Worm (Caenorhabditis elegans) whole organism, L3 larva: Measurements from ENCODE around the gene camt-1.

Source experiments
- R02D3.7 ChIP-seq: fragments of 150-350 bp; optimal IDR thresholded peaks from 2 replicates; lab custom pipeline; 2014; ENCODE audit warnings: missing biosample characterization, missing genetic modification characterization
- ZK546.5 ChIP-seq: sonication (generic microtip); optimal IDR thresholded peaks from 2 replicates; lab custom pipeline; 2017; ENCODE audit warnings: missing biosample characterization, missing genetic modification characterization
- aly-2 ChIP-seq: fragments of 150-350 bp; optimal IDR thresholded peaks from 2 replicates; lab custom pipeline; 2014; ENCODE audit warnings: missing biosample characterization, missing genetic modification characterization
- ceh-16 ChIP-seq: sonication (generic microtip); optimal IDR thresholded peaks from 2 replicates; lab custom pipeline; 2017; ENCODE audit warnings: missing biosample characterization, missing genetic modification characterization
- ceh-28 ChIP-seq: fragments of 150-350 bp; optimal IDR thresholded peaks from 2 replicates; lab custom pipeline; 2014; ENCODE audit warnings: missing biosample characterization, missing genetic modification reagents, missing genetic modification characterization
- ceh-82 ChIP-seq: fragments of 150-350 bp; optimal IDR thresholded peaks from 2 replicates; lab custom pipeline; 2014; ENCODE audit warnings: missing biosample characterization, missing genetic modification characterization
- ceh-9 ChIP-seq: sonication (generic microtip); optimal IDR thresholded peaks from 2 replicates; lab custom pipeline; 2018; ENCODE audit warnings: missing biosample characterization, missing genetic modification characterization
- daf-12 ChIP-seq: fragments of 150-350 bp; optimal IDR thresholded peaks from 2 replicates; lab custom pipeline; 2014; ENCODE audit warnings: missing biosample characterization, missing genetic modification reagents, missing genetic modification characterization
- egl-27 ChIP-seq: sonication (generic microtip); optimal IDR thresholded peaks from 4 replicates; lab custom pipeline; 2017; ENCODE audit warnings: missing biosample characterization, missing genetic modification reagents, missing genetic modification characterization
- egl-5 ChIP-seq: fragments of 150-350 bp; optimal IDR thresholded peaks from 2 replicates; lab custom pipeline; 2017; ENCODE audit warnings: missing biosample characterization, missing genetic modification reagents, missing genetic modification characterization, inconsistent platforms
- elt-1 ChIP-seq: fragments of 150-350 bp; optimal IDR thresholded peaks from 2 replicates; lab custom pipeline; 2014; ENCODE audit warnings: missing biosample characterization, missing genetic modification characterization
- elt-2 ChIP-seq: sonication (generic microtip); optimal IDR thresholded peaks from 2 replicates; lab custom pipeline; 2016; ENCODE audit warnings: missing genetic modification reagents, mild to moderate bottlenecking, missing genetic modification characterization, missing compliant biosample characterization
- elt-3 ChIP-seq, 3 experiments: fragments of 150-350 bp in 1 of 3; sonication (generic microtip) in 2 of 3; optimal IDR thresholded peaks; 2 replicates in 2 of 3; 4 replicates in 1 of 3; lab custom pipeline; 2014 to 2017; ENCODE audit warnings: missing biosample characterization in 3 of 3, missing genetic modification characterization in 3 of 3
- eor-1 ChIP-seq, 2 experiments: fragments of 150-350 bp; optimal IDR thresholded peaks; 2 replicates each; lab custom pipeline; 2014 to 2018; ENCODE audit warnings: missing biosample characterization in 2 of 2, missing genetic modification characterization in 2 of 2
- fkh-10 ChIP-seq: sonication (generic microtip); optimal IDR thresholded peaks from 2 replicates; lab custom pipeline; 2017; ENCODE audit warnings: missing biosample characterization, missing genetic modification reagents, missing genetic modification characterization
- fkh-2 ChIP-seq: fragments of 150-350 bp; optimal IDR thresholded peaks from 2 replicates; lab custom pipeline; 2014; ENCODE audit warnings: missing biosample characterization, missing genetic modification reagents, missing genetic modification characterization
- hmg-11 ChIP-seq: sonication (generic microtip); optimal IDR thresholded peaks from 2 replicates; lab custom pipeline; 2016; ENCODE audit warnings: missing genetic modification characterization, missing compliant biosample characterization
- jun-1 ChIP-seq: fragments of 150-350 bp; optimal IDR thresholded peaks from 2 replicates; lab custom pipeline; 2014; ENCODE audit warnings: missing biosample characterization, missing genetic modification reagents, missing genetic modification characterization
- lin-15B ChIP-seq: fragments of 150-350 bp; optimal IDR thresholded peaks from 2 replicates; lab custom pipeline; 2014; ENCODE audit warnings: missing biosample characterization, missing genetic modification characterization
- lin-39 ChIP-seq: fragments of 150-350 bp; optimal IDR thresholded peaks from 2 replicates; lab custom pipeline; 2018; ENCODE audit warnings: missing biosample characterization, missing genetic modification reagents, missing genetic modification characterization
- lsy-12 ChIP-seq: sonication (generic microtip); optimal IDR thresholded peaks from 2 replicates; lab custom pipeline; 2016; ENCODE audit warnings: mild to moderate bottlenecking, missing genetic modification characterization, missing compliant biosample characterization
- mml-1 ChIP-seq: fragments of 150-350 bp; sonication (generic microtip); optimal IDR thresholded peaks from 3 replicates; lab custom pipeline; 2014; ENCODE audit warnings: missing biosample characterization, missing genetic modification characterization
- nfya-1 ChIP-seq: sonication (generic microtip); optimal IDR thresholded peaks from 2 replicates; lab custom pipeline; 2017; ENCODE audit warnings: missing genetic modification characterization, mild to moderate bottlenecking, missing compliant biosample characterization, antibody characterized with exemption, moderate library complexity; ENCODE audit not compliant: insufficient read depth
- nhr-11 ChIP-seq: fragments of 150-350 bp; optimal IDR thresholded peaks from 2 replicates; lab custom pipeline; 2014; ENCODE audit warnings: missing biosample characterization, missing genetic modification characterization
- nhr-23 ChIP-seq: fragments of 150-350 bp; optimal IDR thresholded peaks from 2 replicates; lab custom pipeline; 2014; ENCODE audit warnings: missing biosample characterization, missing genetic modification reagents, missing genetic modification characterization
- nhr-237 ChIP-seq: fragments of 150-350 bp; optimal IDR thresholded peaks from 2 replicates; lab custom pipeline; 2014; ENCODE audit warnings: missing biosample characterization, missing genetic modification characterization
- nhr-25 ChIP-seq: sonication (generic microtip); optimal IDR thresholded peaks from 2 replicates; lab custom pipeline; 2017; ENCODE audit warnings: missing biosample characterization, missing genetic modification characterization
- nhr-28 ChIP-seq: fragments of 150-350 bp; optimal IDR thresholded peaks from 2 replicates; lab custom pipeline; 2014; ENCODE audit warnings: missing biosample characterization, missing genetic modification characterization
- nhr-43 ChIP-seq: sonication (generic microtip); optimal IDR thresholded peaks from 2 replicates; lab custom pipeline; 2016; ENCODE audit warnings: mild to moderate bottlenecking, missing genetic modification characterization, missing compliant biosample characterization; ENCODE audit not compliant: poor library complexity, severe bottlenecking
- nhr-76 ChIP-seq: fragments of 150-350 bp; sonication (generic microtip); optimal IDR thresholded peaks from 5 replicates; lab custom pipeline; 2014; ENCODE audit warnings: missing biosample characterization, missing genetic modification characterization
- nhr-77 ChIP-seq: fragments of 150-350 bp; optimal IDR thresholded peaks from 2 replicates; lab custom pipeline; 2014; ENCODE audit warnings: missing biosample characterization, missing genetic modification characterization
- pha-4 ChIP-seq: fragments of 150-350 bp; optimal IDR thresholded peaks from 2 replicates; lab custom pipeline; 2014; ENCODE audit warnings: missing biosample characterization, missing genetic modification reagents, missing genetic modification characterization
- pqm-1 ChIP-seq: fragments of 150-350 bp; optimal IDR thresholded peaks from 2 replicates; lab custom pipeline; 2017; ENCODE audit warnings: missing biosample characterization, missing genetic modification characterization, inconsistent platforms
- sea-2 ChIP-seq: fragments of 150-350 bp; sonication (generic microtip); optimal IDR thresholded peaks from 4 replicates; lab custom pipeline; 2014; ENCODE audit warnings: missing biosample characterization, missing genetic modification reagents, missing genetic modification characterization
- skn-1 ChIP-seq: fragments of 150-350 bp; optimal IDR thresholded peaks from 2 replicates; lab custom pipeline; 2014; ENCODE audit warnings: missing biosample characterization, missing genetic modification characterization
- snpc-4 ChIP-seq: fragments of 150-350 bp; optimal IDR thresholded peaks from 2 replicates; lab custom pipeline; 2014; ENCODE audit warnings: missing biosample characterization, missing genetic modification characterization
- tbx-2 ChIP-seq: sonication (generic microtip); optimal IDR thresholded peaks from 2 replicates; lab custom pipeline; 2016; ENCODE audit warnings: mild to moderate bottlenecking, missing genetic modification characterization, missing compliant biosample characterization
- unc-39 ChIP-seq: sonication (generic microtip); optimal IDR thresholded peaks from 4 replicates; lab custom pipeline; 2017; ENCODE audit warnings: missing biosample characterization, missing genetic modification characterization
- unc-62 ChIP-seq: fragments of 150-350 bp; sonication (generic microtip); optimal IDR thresholded peaks from 4 replicates; lab custom pipeline; 2014; ENCODE audit warnings: missing biosample characterization, missing genetic modification reagents, missing genetic modification characterization
- zag-1 ChIP-seq: fragments of 150-350 bp; optimal IDR thresholded peaks from 2 replicates; lab custom pipeline; 2014; ENCODE audit warnings: missing biosample characterization, missing genetic modification characterization

camt-1 gene

DNA sequence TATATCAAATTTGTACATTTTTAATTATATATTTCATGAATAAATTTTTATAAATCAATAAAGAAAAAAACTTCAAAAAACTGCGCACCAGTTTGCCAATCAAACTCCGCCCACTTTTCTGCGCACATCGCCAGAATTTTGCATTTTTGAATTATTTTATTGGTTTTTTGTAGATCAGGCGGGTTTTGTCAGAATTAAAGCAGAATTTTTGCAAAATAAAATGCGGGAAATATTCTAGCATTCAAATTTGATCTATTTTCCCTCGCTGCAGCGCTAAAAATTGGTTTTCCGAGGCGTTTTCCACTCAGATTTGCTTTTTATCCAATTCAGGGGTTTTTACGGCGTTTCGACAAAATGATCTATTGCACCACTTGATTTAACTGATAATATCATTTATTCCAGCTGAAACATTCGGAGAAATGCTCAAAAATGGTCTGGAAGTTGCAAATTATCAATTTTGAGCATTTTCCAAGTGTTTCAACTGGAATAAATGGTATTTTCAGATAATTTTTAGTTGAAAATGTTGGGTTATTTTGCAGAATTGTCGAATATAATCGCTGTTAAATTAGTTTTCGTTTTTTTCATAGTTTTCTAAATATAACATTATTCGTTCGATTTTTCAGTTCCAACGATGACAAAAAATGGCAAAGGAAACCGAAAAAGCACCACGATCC, 33.8 kb downstream of the camt-1 start, which contains the start of gene W06B4.1:
W06B4.1 (plus strand) TSS at position 624 of the 674 bp plus-strand sequence.
- TF ChIP-seq nhr-11: no peak
- TF ChIP-seq egl-5: no peak
- TF ChIP-seq fkh-10 (GFP tag; lab: Kevin White, UChicago): no peak
- TF ChIP-seq sea-2 (GFP tag; lab: Kevin White, UChicago): no peak
- no peak for TF ChIP-seq jun-1 (tag; lab: Kevin White, UChicago)
- no peak for TF ChIP-seq nhr-28 (tag; lab: Kevin White, UChicago)
- no peak for TF ChIP-seq zag-1 (tag; lab: Kevin White, UChicago)
- no peak for TF ChIP-seq snpc-4 (tag; lab: Kevin White, UChicago)
- TF ChIP-seq pha-4: no peak
- TF ChIP-seq unc-62: no peak
- no peak for TF ChIP-seq unc-39 (tag; lab: Kevin White, UChicago)
- TF ChIP-seq pqm-1: no peak
- TF ChIP-seq ceh-16 (tag; lab: Kevin White, UChicago): no peak
- TF ChIP-seq ceh-28 (tag; lab: Kevin White, UChicago): no peak
- TF ChIP-seq skn-1 (tag; lab: Kevin White, UChicago): no peak
- TF ChIP-seq ZK546.5 (tag; lab: Kevin White, UChicago): no peak
- TF ChIP-seq nhr-76 (tag; lab: Kevin White, UChicago): no peak
- TF ChIP-seq tbx-2 (tag; lab: Kevin White, UChicago): no peak

DNA sequence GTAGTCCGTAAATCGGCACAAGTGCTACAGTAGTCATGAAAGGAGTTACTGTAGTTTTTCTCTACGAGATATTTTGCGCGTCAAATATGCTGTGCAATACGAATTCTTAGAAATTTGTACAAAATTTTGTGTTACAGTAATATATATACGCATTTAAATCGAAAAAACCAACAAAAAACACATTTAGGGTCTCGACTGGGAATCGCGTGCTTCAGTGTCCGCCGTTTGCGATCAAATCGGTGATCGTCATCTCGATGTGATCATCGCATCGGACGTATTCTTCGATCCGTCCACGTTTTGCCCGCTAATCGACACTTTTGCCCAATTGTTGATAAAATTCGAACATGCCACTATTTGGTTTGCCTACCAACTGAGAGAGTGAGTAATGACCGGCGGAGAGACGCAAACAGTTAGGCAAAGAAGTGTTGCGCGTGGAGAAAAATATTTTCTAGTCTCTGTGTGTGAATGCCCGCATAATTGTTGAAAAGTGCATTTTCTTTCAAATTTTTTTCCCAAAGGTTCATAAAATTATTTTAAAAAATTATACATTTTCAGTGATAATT, 36.0 kb downstream of the camt-1 start:
- no peak for TF ChIP-seq elt-3 (tag; optimal IDR thresholded peaks at IDR 0.05; lab: Kevin White, UChicago)
- TF ChIP-seq pqm-1: peak; percentile 52
- no peak for TF ChIP-seq snpc-4 (tag; lab: Kevin White, UChicago)
- no peak for TF ChIP-seq ceh-28 (tag; lab: Kevin White, UChicago)
- TF ChIP-seq daf-12: no peak
- no peak for TF ChIP-seq nhr-25 (tag; lab: Kevin White, UChicago)
- TF ChIP-seq nhr-11: no peak
- no peak for TF ChIP-seq egl-27 (tag; lab: Kevin White, UChicago)
- peak; percentile 31 for TF ChIP-seq pha-4
- TF ChIP-seq ZK546.5 (tag; lab: Kevin White, UChicago): no peak
- no peak for TF ChIP-seq fkh-2 (tag; lab: Kevin White, UChicago)

DNA sequence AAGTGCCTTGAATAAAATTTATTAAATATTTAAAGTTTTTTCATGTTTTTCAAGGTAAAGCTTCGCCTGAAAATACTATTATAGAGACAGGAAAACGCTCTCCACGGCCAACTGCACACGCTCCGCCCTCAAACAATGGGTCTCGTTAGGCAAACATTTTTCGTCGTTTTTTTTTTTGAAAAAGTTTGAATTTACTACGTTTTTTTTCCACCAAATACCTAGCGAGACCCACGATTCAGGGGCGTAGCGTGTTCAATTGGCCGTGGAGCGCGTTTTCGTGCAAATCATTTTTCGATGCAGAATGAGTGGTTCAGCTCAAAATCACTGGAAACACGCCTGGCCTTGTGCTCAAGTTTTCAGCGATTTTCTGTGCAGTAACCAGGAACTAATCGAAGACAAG, 37.1 kb downstream of the camt-1 start, which contains the start of gene W06B4.2:
W06B4.2 (plus strand) TSS at position 301 of the 400 bp plus-strand sequence.
- TF ChIP-seq nhr-25 (tag; lab: Kevin White, UChicago) (no peak), elt-1 (tag; lab: Kevin White, UChicago) (no peak), nhr-11 (no peak), pqm-1 (no peak), lin-15B (tag; lab: Kevin White, UChicago) (no peak), nhr-237 (tag; lab: Kevin White, UChicago) (no peak), ceh-82 (tag; lab: Kevin White, UChicago) (no peak), elt-3 (tag; optimal IDR thresholded peaks at IDR 0.05; lab: Kevin White, UChicago) (no peak), ceh-9 (tag; lab: Kevin White, UChicago) (no peak), nhr-76 (tag; lab: Kevin White, UChicago) (no peak), ZK546.5 (tag; lab: Kevin White, UChicago) (no peak), ceh-28 (tag; lab: Kevin White, UChicago) (no peak), lin-39 (no peak), sea-2 (GFP tag; lab: Kevin White, UChicago) (no peak), hmg-11 (tag; lab: Kevin White, UChicago) (no peak), nhr-23 (tag; lab: Kevin White, UChicago) (no peak)
- TF ChIP-seq, all 47 proteins: peak for 0

DNA sequence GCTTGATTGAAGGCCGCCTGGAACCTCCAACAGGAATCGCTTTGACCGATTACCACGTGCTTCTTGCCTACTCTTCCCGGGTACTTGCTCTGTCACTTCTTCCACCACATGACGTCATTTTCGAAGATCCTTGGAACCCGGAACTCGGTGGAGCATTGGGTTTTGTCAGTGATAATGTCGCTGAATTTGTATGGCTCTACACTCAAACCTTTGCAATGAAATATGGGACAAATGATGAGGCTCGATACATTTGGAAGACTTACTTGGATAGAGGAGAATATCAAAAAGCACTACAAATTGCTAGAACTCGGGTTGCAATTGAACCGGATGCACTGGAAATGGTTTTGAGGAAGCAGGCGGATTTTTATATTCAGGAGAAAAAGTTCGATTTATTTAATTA, 42.1 kb downstream of the camt-1 start:
- TF ChIP-seq ceh-28 (tag; lab: Kevin White, UChicago) (no peak), sea-2 (GFP tag; lab: Kevin White, UChicago) (no peak), aly-2 (tag; lab: Kevin White, UChicago) (no peak), elt-3 (tag; optimal IDR thresholded peaks at IDR 0.05; lab: Kevin White, UChicago) (no peak), lin-15B (tag; lab: Kevin White, UChicago) (no peak), skn-1 (tag; lab: Kevin White, UChicago) (no peak), nhr-77 (tag; lab: Kevin White, UChicago) (no peak), R02D3.7 (tag; lab: Kevin White, UChicago) (no peak), eor-1 (tag; optimal IDR thresholded peaks at IDR 0.05; lab: Kevin White, UChicago) (no peak), nfya-1 (no peak), nhr-43 (tag; lab: Kevin White, UChicago) (no peak), ZK546.5 (tag; lab: Kevin White, UChicago) (no peak), ceh-16 (tag; lab: Kevin White, UChicago) (no peak), unc-39 (tag; lab: Kevin White, UChicago) (no peak), lsy-12 (tag; lab: Kevin White, UChicago) (no peak), mml-1 (tag; lab: Kevin White, UChicago) (no peak), elt-2 (tag; lab: Kevin White, UChicago) (no peak), ceh-9 (tag; lab: Kevin White, UChicago) (no peak), egl-5 (no peak), snpc-4 (tag; lab: Kevin White, UChicago) (no peak)
